Fruit fly (Drosophila melanogaster): Measurements from ENCODE around the gene CG17562.

Gene CG17562

dm6 chr3R:16600735-16601134 lies 14.4 kb upstream of the CG17562 start:
- TF ChIP-seq CG31627 (GFP tag; optimal IDR thresholded peaks at IDR 0.05) (no peak), eg (GFP tag; IDR thresholded peaks at IDR 0.05) (no peak), acj6 (GFP tag; optimal IDR thresholded peaks at IDR 0.05) (no peak), Eip78C (GFP tag) (no peak), CG15336 (GFP tag; IDR thresholded peaks at IDR 0.05) (no peak), OdsH (GFP tag; optimal IDR thresholded peaks at IDR 0.05) (no peak), CG8119 (GFP tag; IDR thresholded peaks at IDR 0.05) (no peak)

dm6 chr3R:16604715-16605114 lies 10.4 kb upstream of the CG17562 start, which contains the start of gene CG10345:
Gene CG10345 (minus strand): TSS chr3R:16604861.
- TF ChIP-seq CG34406 (GFP tag; optimal IDR thresholded peaks at IDR 0.05) (no peak), CG8632 (GFP tag; optimal IDR thresholded peaks at IDR 0.05) (no peak), CG10669 (GFP tag; optimal IDR thresholded peaks at IDR 0.05) (no peak), Sox14 (GFP tag; optimal IDR thresholded peaks at IDR 0.05) (no peak), pdm3 (GFP tag; optimal IDR thresholded peaks at IDR 0.05) (no peak), salr (GFP tag; optimal IDR thresholded peaks at IDR 0.05) (no peak), fkh (GFP tag; optimal IDR thresholded peaks at IDR 0.05) (no peak), CG15336 (GFP tag; IDR thresholded peaks at IDR 0.05) (no peak), lz (GFP tag; optimal IDR thresholded peaks at IDR 0.05) (no peak), Hr4 (GFP tag; optimal IDR thresholded peaks at IDR 0.05) (no peak), ss (GFP tag; optimal IDR thresholded peaks at IDR 0.05) (no peak), CG8119 (GFP tag; IDR thresholded peaks at IDR 0.05) (no peak), CG7368 (GFP tag; optimal IDR thresholded peaks at IDR 0.05) (no peak)

- TF ChIP-seq svp (GFP tag): no peak
- TF ChIP-seq spab (GFP tag; optimal IDR thresholded peaks at IDR 0.05): no peak
- TF ChIP-seq CG4318 (GFP tag; optimal IDR thresholded peaks at IDR 0.05): no peak
- TF ChIP-seq CG6163 (GFP tag; IDR thresholded peaks at IDR 0.05): no peak
- no peak for TF ChIP-seq CG16779 (tag; optimal IDR thresholded peaks at IDR 0.05)
- TF ChIP-seq CG6854 (GFP tag; optimal IDR thresholded peaks at IDR 0.05): no peak
Measured at dm6 chr3R:16605929-16606328, 9.2 kb upstream of the CG17562 start.

dm6 chr3R:16608920-16609319 lies 6.2 kb upstream of the CG17562 start, which contains the start of gene NPF:
Gene NPF (plus strand): TSS chr3R:16609220.
- TF ChIP-seq CG1621 (tag; optimal IDR thresholded peaks at IDR 0.05) (no peak), CG8632 (GFP tag; optimal IDR thresholded peaks at IDR 0.05) (no peak), CG10631 (GFP tag; optimal IDR thresholded peaks at IDR 0.05) (no peak), Blimp-1 (GFP tag; optimal IDR thresholded peaks at IDR 0.05) (no peak), Eip75B (GFP tag; optimal IDR thresholded peaks at IDR 0.05) (no peak), Ets21C (GFP tag; optimal IDR thresholded peaks at IDR 0.05) (no peak), Eip93F (GFP tag; optimal IDR thresholded peaks at IDR 0.05) (no peak), topi (GFP tag; optimal IDR thresholded peaks at IDR 0.05) (no peak), dsx (GFP tag; optimal IDR thresholded peaks at IDR 0.05; ENCODE audit: poor library complexity, severe bottlenecking) (no peak), CG11902 (GFP tag; optimal IDR thresholded peaks at IDR 0.05) (no peak), CG8319 (GFP tag; optimal IDR thresholded peaks at IDR 0.05) (no peak), pdm3 (GFP tag; optimal IDR thresholded peaks at IDR 0.05) (no peak)

- no peak for TF ChIP-seq net (GFP tag; optimal IDR thresholded peaks at IDR 0.05)
- peak; percentile 66 for TF ChIP-seq svp (GFP tag)
Measured at dm6 chr3R:16611240-16611639, 3.9 kb upstream of the CG17562 start.

Data from whole organism, prepupa.